Worm (Caenorhabditis elegans) whole organism, L4/young adult: ENCODE results near the gene rsp-5.

ENCODE experiments used
- W03F9.2 ChIP-seq: fragments of 150-350 bp; optimal IDR thresholded peaks from 2 replicates; lab custom pipeline; 2014; ENCODE audit warnings: missing biosample characterization, missing genetic modification characterization
- him-1 ChIP-seq: sonication (generic microtip); optimal IDR thresholded peaks from 2 replicates; lab custom pipeline; 2016; ENCODE audit warnings: missing genotype, missing genetic modification reagents, missing genetic modification characterization, missing compliant biosample characterization

DNA sequence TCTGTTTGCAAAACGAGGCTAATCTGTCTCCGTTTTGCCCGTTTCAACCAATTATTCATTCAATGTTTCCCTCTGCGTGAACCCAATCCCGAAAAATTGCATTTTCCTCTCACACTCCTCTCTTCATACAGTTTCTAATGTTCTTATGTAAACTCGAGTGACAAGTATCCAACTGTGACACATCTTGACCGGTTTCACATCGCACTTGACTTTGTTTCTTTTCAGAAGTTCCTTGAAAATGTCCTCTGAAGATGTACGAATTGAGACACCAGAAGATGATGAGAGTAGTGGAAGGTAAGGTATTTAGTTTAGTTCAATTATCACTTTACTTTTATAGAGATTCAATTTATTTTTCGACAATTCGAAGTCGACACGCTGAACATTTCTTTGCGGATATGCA lies 42.0 kb downstream of the rsp-5 start, which contains the start of gene abcx-1:
- TF ChIP-seq him-1 (tag; lab: Kevin White, UChicago) (no peak), W03F9.2 (tag; lab: Kevin White, UChicago) (no peak)
